Fruit fly (Drosophila melanogaster) whole organism, embryonic: ENCODE results near the gene Cp16.

Source experiments
- Atf-2 ChIP-seq: fragments of 200-800 bp; sonication (Bioruptor generic); optimal IDR thresholded peaks from 2 replicates; lab custom pipeline; 2016; ENCODE audit warnings: missing biosample characterization, missing genetic modification characterization
- Awh ChIP-seq: fragments of 200-800 bp; sonication (Bioruptor generic); IDR thresholded peaks from 2 replicates; pipeline ENCODE4, ENCODE4 v1.3.6; 2022; ENCODE audit warnings: missing biosample characterization, missing genetic modification characterization
- BEAF-32 ChIP-seq: fragments of 200-800 bp; sonication (Bioruptor generic); optimal IDR thresholded peaks from 3 replicates; lab custom pipeline; 2017; ENCODE audit warnings: missing biosample characterization, missing genetic modification characterization, mild to moderate bottlenecking, moderate library complexity, missing genetic modification reagents
- CG10321 ChIP-seq: fragments of 200-800 bp; sonication (Bioruptor generic); IDR thresholded peaks from 2 replicates; pipeline ENCODE4 v1.3.6; 2022; ENCODE audit warnings: missing biosample characterization, missing genetic modification characterization
- CG10431 ChIP-seq: fragments of 200-800 bp; sonication (Bioruptor generic); optimal IDR thresholded peaks from 3 replicates; lab custom pipeline; 2018; ENCODE audit warnings: missing biosample characterization, mild to moderate bottlenecking, missing genetic modification characterization
- CG11085 ChIP-seq: fragments of 200-800 bp; sonication (Bioruptor generic); IDR thresholded peaks from 2 replicates; pipeline ENCODE4 v1.3.6; 2022; ENCODE audit warnings: missing biosample characterization, missing genetic modification characterization
- CG11398 ChIP-seq: fragments of 200-800 bp; sonication (Bioruptor generic); optimal IDR thresholded peaks from 2 replicates; lab custom pipeline; 2016; ENCODE audit warnings: missing biosample characterization, missing genetic modification characterization
- CG16813 ChIP-seq: fragments of 200-800 bp; sonication (Bioruptor generic); IDR thresholded peaks from 3 replicates; pipeline ENCODE4 v1.3.6; 2022; ENCODE audit warnings: missing biosample characterization, missing genetic modification characterization; ENCODE audit not compliant: partially characterized antibody
- CG16815 ChIP-seq: fragments of 200-800 bp; sonication (Bioruptor generic); optimal IDR thresholded peaks from 3 replicates; lab custom pipeline; 2017; ENCODE audit warnings: missing biosample characterization, mild to moderate bottlenecking, missing genetic modification characterization
- CG16863 ChIP-seq: fragments of 200-800 bp; sonication (Bioruptor generic); optimal IDR thresholded peaks from 3 replicates; lab custom pipeline; 2016; ENCODE audit warnings: missing biosample characterization, missing genetic modification characterization
- CG18011 ChIP-seq: fragments of 200-800 bp; sonication (Bioruptor generic); optimal IDR thresholded peaks from 2 replicates; lab custom pipeline; 2017; ENCODE audit warnings: missing biosample characterization, missing genetic modification characterization, mild to moderate bottlenecking, moderate library complexity, missing genotype
- CG18619 ChIP-seq: fragments of 200-800 bp; sonication (Bioruptor generic); optimal IDR thresholded peaks from 3 replicates; lab custom pipeline; 2017; ENCODE audit warnings: missing biosample characterization, mild to moderate bottlenecking, missing genetic modification characterization
- CG2875 ChIP-seq: fragments of 200-800 bp; sonication (Bioruptor generic); optimal IDR thresholded peaks from 2 replicates; lab custom pipeline; 2017; ENCODE audit warnings: missing biosample characterization, mild to moderate bottlenecking, missing genetic modification characterization, missing genetic modification reagents
- CG4404 ChIP-seq: fragments of 200-800 bp; sonication (Bioruptor generic); IDR thresholded peaks from 2 replicates; pipeline ENCODE4 v1.3.6; 2022; ENCODE audit warnings: missing biosample characterization, missing genetic modification characterization
- CG4424 ChIP-seq: fragments of 200-800 bp; sonication (Bioruptor generic); optimal IDR thresholded peaks from 3 replicates; lab custom pipeline; 2016; ENCODE audit warnings: missing biosample characterization, missing genetic modification characterization
- CG4707 ChIP-seq: fragments of 200-800 bp; sonication (Bioruptor generic); optimal IDR thresholded peaks from 2 replicates; lab custom pipeline; 2018; ENCODE audit warnings: missing biosample characterization, mild to moderate bottlenecking, missing genetic modification characterization, moderate library complexity
- CG5953 ChIP-seq: fragments of 200-800 bp; sonication (Bioruptor generic); IDR thresholded peaks from 2 replicates; pipeline ENCODE4 v1.3.6; 2022; ENCODE audit warnings: missing biosample characterization, missing genetic modification characterization
- CG7271 ChIP-seq: fragments of 200-800 bp; sonication (Bioruptor generic); optimal IDR thresholded peaks from 2 replicates; lab custom pipeline; 2018; ENCODE audit warnings: missing biosample characterization, mild to moderate bottlenecking, missing genetic modification characterization, moderate library complexity
- CG7839 ChIP-seq: fragments of 200-800 bp; sonication (Bioruptor generic); optimal IDR thresholded peaks from 3 replicates; lab custom pipeline; 2018; ENCODE audit warnings: missing biosample characterization, mild to moderate bottlenecking, missing genetic modification characterization, moderate library complexity
- CG8290 ChIP-seq, 3 experiments: fragments of 200-800 bp; sonication (Bioruptor generic); optimal IDR thresholded peaks; 2 replicates each; lab custom pipeline; 2016 to 2019; ENCODE audit warnings: missing biosample characterization in 3 of 3, missing genetic modification characterization in 3 of 3, mild to moderate bottlenecking in 2 of 3, moderate library complexity in 1 of 3
- CG9797 ChIP-seq: fragments of 200-800 bp; sonication (Bioruptor generic); optimal IDR thresholded peaks from 3 replicates; lab custom pipeline; 2018; ENCODE audit warnings: missing biosample characterization, mild to moderate bottlenecking, missing genetic modification characterization
- Camta ChIP-seq: fragments of 200-800 bp; sonication (Bioruptor generic); optimal IDR thresholded peaks from 2 replicates; lab custom pipeline; 2016; ENCODE audit warnings: missing biosample characterization, missing genetic modification characterization
- H2.0 ChIP-seq: fragments of 200-800 bp; sonication (Bioruptor generic); IDR thresholded peaks from 2 replicates; pipeline ENCODE4 v1.3.6; 2022; ENCODE audit warnings: missing biosample characterization, missing genetic modification characterization
- Hand ChIP-seq: fragments of 200-800 bp; sonication (Bioruptor generic); optimal IDR thresholded peaks from 2 replicates; lab custom pipeline; 2017; ENCODE audit warnings: mild to moderate bottlenecking, missing biosample characterization, missing genetic modification reagents, missing genetic modification characterization
- Hey ChIP-seq: fragments of 200-800 bp; sonication (Bioruptor generic); optimal IDR thresholded peaks from 3 replicates; lab custom pipeline; 2018; ENCODE audit warnings: missing biosample characterization, mild to moderate bottlenecking, missing genetic modification characterization
- Kr ChIP-seq: fragments of 200-800 bp; sonication (Bioruptor generic); optimal IDR thresholded peaks from 2 replicates; lab custom pipeline; 2017; ENCODE audit warnings: missing biosample characterization, mild to moderate bottlenecking, missing genetic modification characterization
- Mad ChIP-seq: fragments of 200-800 bp; sonication (Bioruptor generic); optimal IDR thresholded peaks from 2 replicates; lab custom pipeline; 2016; ENCODE audit warnings: missing biosample characterization, missing genetic modification characterization
- Meics ChIP-seq: fragments of 200-800 bp; sonication (Bioruptor generic); optimal IDR thresholded peaks from 2 replicates; lab custom pipeline; 2017; ENCODE audit warnings: missing biosample characterization, mild to moderate bottlenecking, missing genetic modification characterization
- Mrtf ChIP-seq: fragments of 200-800 bp; sonication (Bioruptor generic); IDR thresholded peaks from 3 replicates; pipeline ENCODE4 v1.3.6; 2022; ENCODE audit warnings: missing biosample characterization, missing genetic modification characterization
- NC2β ChIP-seq: fragments of 200-800 bp; sonication (Bioruptor generic); optimal IDR thresholded peaks from 2 replicates; lab custom pipeline; 2016; ENCODE audit warnings: missing biosample characterization, missing genetic modification characterization
- Ravus ChIP-seq: fragments of 200-800 bp; sonication (Bioruptor generic); IDR thresholded peaks from 2 replicates; pipeline ENCODE4 v1.3.6; 2022; ENCODE audit warnings: missing biosample characterization, missing genetic modification characterization
- Six4 ChIP-seq: fragments of 200-800 bp; sonication (Bioruptor generic); optimal IDR thresholded peaks from 2 replicates; lab custom pipeline; 2016; ENCODE audit warnings: missing biosample characterization, missing genetic modification characterization
- Sox102F ChIP-seq: fragments of 200-800 bp; sonication (Bioruptor generic); optimal IDR thresholded peaks from 2 replicates; lab custom pipeline; 2018; ENCODE audit warnings: missing biosample characterization, mild to moderate bottlenecking, missing genetic modification characterization, moderate library complexity
- TFAM ChIP-seq: fragments of 200-800 bp; sonication (Bioruptor generic); optimal IDR thresholded peaks from 2 replicates; lab custom pipeline; 2017; ENCODE audit warnings: missing biosample characterization, missing genetic modification characterization, inconsistent platforms
- bcd ChIP-seq: fragments of 200-800 bp; sonication (Bioruptor generic); optimal IDR thresholded peaks from 2 replicates; lab custom pipeline; 2017; ENCODE audit warnings: missing biosample characterization, mild to moderate bottlenecking, missing genetic modification characterization
- bigmax ChIP-seq: fragments of 200-800 bp; sonication (Bioruptor generic); optimal IDR thresholded peaks from 2 replicates; lab custom pipeline; 2018; ENCODE audit warnings: missing biosample characterization, mild to moderate bottlenecking, missing genetic modification characterization
- btn ChIP-seq: fragments of 200-800 bp; sonication (Bioruptor generic); optimal IDR thresholded peaks from 2 replicates; lab custom pipeline; 2016; ENCODE audit warnings: missing biosample characterization, missing genetic modification characterization
- chn ChIP-seq: fragments of 200-800 bp; sonication (Bioruptor generic); optimal IDR thresholded peaks from 2 replicates; lab custom pipeline; 2016; ENCODE audit warnings: missing biosample characterization, missing genetic modification characterization
- dmrt99B ChIP-seq: fragments of 200-800 bp; sonication (Bioruptor generic); optimal IDR thresholded peaks from 2 replicates; lab custom pipeline; 2018; ENCODE audit warnings: missing biosample characterization, mild to moderate bottlenecking, missing genetic modification characterization, moderate library complexity
- esg ChIP-seq: fragments of 200-800 bp; sonication (Bioruptor generic); conservative IDR thresholded peaks from 2 replicates; pipeline ENCODE4 v1.3.6; 2022; ENCODE audit warnings: missing biosample characterization, missing genetic modification characterization
- fd3F ChIP-seq: fragments of 200-800 bp; sonication (Bioruptor generic); optimal IDR thresholded peaks from 2 replicates; lab custom pipeline; 2018; ENCODE audit warnings: missing biosample characterization, mild to moderate bottlenecking, missing genetic modification characterization, moderate library complexity
- hb ChIP-seq: fragments of 200-800 bp; sonication (Bioruptor generic); IDR thresholded peaks from 3 replicates; pipeline ENCODE4 v1.3.6; 2022; ENCODE audit warnings: missing biosample characterization, missing genetic modification characterization; ENCODE audit not compliant: partially characterized antibody
- ken ChIP-seq: fragments of 200-800 bp; sonication (Bioruptor generic); IDR thresholded peaks from 3 replicates; pipeline ENCODE4 v1.3.6; 2022; ENCODE audit warnings: missing biosample characterization, missing genetic modification characterization
- nom ChIP-seq: fragments of 200-800 bp; sonication (Bioruptor generic); optimal IDR thresholded peaks from 2 replicates; lab custom pipeline; 2017; ENCODE audit warnings: missing biosample characterization, missing genetic modification characterization, mild to moderate bottlenecking, moderate library complexity, missing genetic modification reagents
- prd ChIP-seq, 3 experiments: fragments of >200 bp in 2 of 3; fragments of 200-800 bp in 1 of 3; sonication (Bioruptor generic) in 1 of 3; optimal IDR thresholded peaks in 2 of 3; IDR thresholded peaks in 1 of 3; 2 replicates in 2 of 3; 3 replicates in 1 of 3; pipeline versions ENCODE4 v1.3.6 to Lab custom; 2017 to 2022; ENCODE audit warnings: missing biosample characterization in 1 of 3, missing genetic modification characterization in 1 of 3
- psq ChIP-seq: fragments of 200-800 bp; sonication (Bioruptor generic); optimal IDR thresholded peaks from 2 replicates; lab custom pipeline; 2017; ENCODE audit warnings: missing biosample characterization, missing genetic modification characterization
- slbo ChIP-seq: fragments of 200-800 bp; sonication (Bioruptor generic); IDR thresholded peaks from 2 replicates; pipeline ENCODE4 v1.3.6; 2022; ENCODE audit warnings: missing biosample characterization, missing genetic modification characterization
- wor ChIP-seq: fragments of 200-800 bp; sonication (Bioruptor generic); IDR thresholded peaks from 2 replicates; pipeline ENCODE4 v1.3.6; 2022; ENCODE audit warnings: missing biosample characterization, missing genetic modification characterization

Gene Cp16

DNA sequence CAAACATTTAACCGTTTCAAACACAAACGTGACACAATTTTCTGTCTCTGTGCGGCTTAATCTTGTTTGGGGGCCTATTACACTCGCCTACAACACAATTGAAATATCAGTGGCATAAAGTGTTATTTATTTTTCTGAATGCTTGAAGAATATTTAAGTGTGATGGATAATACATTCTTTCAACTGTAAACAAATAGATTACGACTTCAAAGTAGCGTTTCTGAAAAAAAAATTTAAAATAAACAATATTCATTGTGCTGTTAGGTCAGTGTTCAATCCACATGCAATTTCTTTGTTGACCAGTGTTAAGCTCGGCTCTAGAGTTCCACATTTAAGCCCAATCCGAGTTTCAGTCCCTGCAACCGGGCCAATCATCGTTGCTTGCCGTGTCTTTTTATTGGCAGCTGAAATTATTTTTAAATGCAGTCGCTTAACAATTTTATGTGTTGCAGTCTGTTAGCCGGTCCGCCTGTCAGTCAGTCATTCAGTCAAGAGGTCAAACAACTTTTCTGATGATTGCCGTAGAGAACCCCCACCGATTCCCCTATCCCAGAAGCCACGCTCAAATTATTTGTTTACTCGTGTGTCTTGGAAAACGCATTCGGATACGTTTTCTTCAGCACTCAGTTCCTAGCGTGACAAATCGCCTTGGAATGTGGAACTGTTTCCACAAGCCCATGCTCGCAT, 41.4 kb downstream of the Cp16 start (continued):
- TF ChIP-seq CG7839 (tag; lab: Kevin White, UChicago) (peak; percentile 81), CG11085 (no peak), Hey (tag; lab: Kevin White, UChicago) (no peak), CG11398 (GFP tag; lab: Kevin White, UChicago) (peak; percentile 39), Six4 (GFP tag; lab: Kevin White, UChicago) (peak; percentile 39), CG18619 (peak; percentile 67), Awh (peak; percentile 71), CG5953 (peak; percentile 56; the same call in 1 of the 2 replicates), CG8290 (GFP tag; optimal IDR thresholded peaks at IDR 0.05; lab: Kevin White, UChicago) (peak; percentile 3), CG8290 (tag; optimal IDR thresholded peaks at IDR 0.05; lab: Kevin White, UChicago) (peak in 1 of 2 experiments; percentile 29), Sox102F (GFP tag; lab: Kevin White, UChicago) (peak; percentile 84), CG18011 (GFP tag; lab: Kevin White, UChicago) (peak; percentile 2), btn (peak; percentile 41), hb (GFP tag; lab: Robert Waterston, UW) (no peak), CG10431 (GFP tag; lab: Kevin White, UChicago) (peak; percentile 40), Kr (no peak), Hand (GFP tag; lab: Kevin White, UChicago) (no peak), CG9797 (GFP tag; lab: Kevin White, UChicago) (no peak), NC2β (GFP tag; lab: Kevin White, UChicago) (peak; percentile 52), fd3F (peak; percentile 52), psq (no peak), esg (peak; percentile 68), chn (GFP tag; lab: Kevin White, UChicago) (peak; percentile 0), Camta (GFP tag; lab: Kevin White, UChicago) (peak; percentile 8), bigmax (GFP tag; lab: Kevin White, UChicago) (no peak), CG16813 (GFP tag; lab: Robert Waterston, UW) (no peak), CG4404 (GFP tag; lab: Robert Waterston, UW) (no peak), prd (optimal IDR thresholded peaks at IDR 0.05; lab: Kevin White, UChicago) (no peak), prd (GFP tag; IDR thresholded peaks at IDR 0.05; lab: Robert Waterston, UW) (peak; percentile 73), CG16863 (GFP tag; lab: Kevin White, UChicago) (peak; percentile 62), ken (GFP tag; lab: Robert Waterston, UW) (peak; percentile 22; the same call in 1 of the 3 replicates), BEAF-32 (GFP tag; lab: Kevin White, UChicago) (no peak), CG4424 (GFP tag; lab: Kevin White, UChicago) (peak; percentile 78), TFAM (no peak), Meics (GFP tag; lab: Kevin White, UChicago) (peak; percentile 17), CG4707 (GFP tag; lab: Kevin White, UChicago) (peak; percentile 64), Ravus (GFP tag; lab: Robert Waterston, UW) (no peak), CG2875 (GFP tag; lab: Kevin White, UChicago) (peak; percentile 71), CG7271 (tag; lab: Kevin White, UChicago) (peak; percentile 33), CG10321 (GFP tag; lab: Robert Waterston, UW) (peak; percentile 28; the same call in 1 of the 2 replicates), nom (GFP tag; lab: Kevin White, UChicago) (peak; percentile 39), CG16815 (GFP tag; lab: Kevin White, UChicago) (peak; percentile 41), bcd (GFP tag; lab: Kevin White, UChicago) (peak; percentile 60), wor (GFP tag; lab: Robert Waterston, UW) (peak; percentile 60), H2.0 (peak; percentile 22; the same call in 1 of the 2 replicates), slbo (GFP tag; lab: Robert Waterston, UW) (0 out of 2 replicates have a peak, but pooled peaks have one; percentile 36), dmrt99B (peak; percentile 86), Mrtf (peak; percentile 53; the same call in 2 of the 3 replicates), Atf-2 (GFP tag; lab: Kevin White, UChicago) (peak; percentile 53), Mad (peak; percentile 61)
